Comparison of ENCODE assay signal across 5 worm cellular contexts in the genomic region with DNA sequence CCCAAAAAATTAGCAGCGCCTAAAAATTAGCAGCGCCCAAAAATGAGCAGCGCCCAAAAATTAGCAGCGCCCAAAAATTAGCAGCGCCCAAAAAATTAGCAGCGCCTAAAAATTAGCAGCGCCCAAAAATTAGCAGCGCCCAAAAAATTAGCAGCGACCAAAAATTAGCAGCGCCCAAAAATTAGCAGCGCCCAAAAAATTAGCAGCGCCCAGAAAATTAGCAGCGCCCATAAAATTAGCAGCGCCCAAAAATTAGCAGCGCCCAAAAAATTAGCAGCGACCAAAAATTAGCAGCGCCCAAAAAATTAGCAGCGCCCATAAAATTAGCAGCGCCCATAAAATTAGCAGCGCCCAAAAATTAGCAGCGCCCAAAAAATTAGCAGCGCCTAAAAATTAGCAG.
TF ChIP-seq lines count a peak whose summit lies in the region.
"Not testable (repeated sequence)": the region's sequence is repeated elsewhere in the genome, so short reads cannot be mapped to it uniquely, and the experiment has no call there.

No protein-coding gene starts in this region.

TF ChIP-seq in whole organism, L1 larva, 84 proteins besides CTCF, POLR2A, EP300 and RAD21:
- peak; percentile 23 for TF ChIP-seq nhr-19 (GFP tag; conservative IDR thresholded peaks at IDR 0.05; lab: Robert Waterston, UW)

TF ChIP-seq in whole organism, L4 larva, 104 proteins besides CTCF, POLR2A, EP300 and RAD21:
- TF ChIP-seq snpc-1.2 (GFP tag; IDR thresholded peaks at IDR 0.05; lab: Robert Waterston, UW), result 0 out of 2 replicates have a peak, but pooled peaks have one; percentile 6
- peak; percentile 43; the same call in 1 of the 2 replicates for TF ChIP-seq D1046.2 (GFP tag; IDR thresholded peaks at IDR 0.05; lab: Robert Waterston, UW)
- peak; percentile 45; the same call in 1 of the 2 replicates for TF ChIP-seq pha-4 (GFP tag; IDR thresholded peaks at IDR 0.05; lab: Robert Waterston, UW)
- TF ChIP-seq pha-4 (tag; optimal IDR thresholded peaks at IDR 0.05; lab: Kevin White, UChicago), result not testable (repeated sequence)
- TF ChIP-seq lim-7 (GFP tag; IDR thresholded peaks at IDR 0.05; lab: Robert Waterston, UW), result 0 out of 2 replicates have a peak, but pooled peaks have one; percentile 27
- peak; percentile 45; the same call in 1 of the 2 replicates for TF ChIP-seq Y48G9A.11 (GFP tag; IDR thresholded peaks at IDR 0.05; lab: Robert Waterston, UW)
- TF ChIP-seq egl-43 (GFP tag; IDR thresholded peaks at IDR 0.05; lab: Robert Waterston, UW), result 0 out of 2 replicates have a peak, but pooled peaks have one; percentile 48
- 0 out of 2 replicates have a peak, but pooled peaks have one; percentile 6 for TF ChIP-seq ctbp-1 (GFP tag; IDR thresholded peaks at IDR 0.05; lab: Robert Waterston, UW)
- 0 out of 4 replicates have a peak, but pooled peaks of 1 of the 2 experiments have one; percentile 45 for TF ChIP-seq madf-5 (GFP tag; IDR thresholded peaks at IDR 0.05; lab: Robert Waterston, UW)
- TF ChIP-seq zfp-3 (GFP tag; conservative IDR thresholded peaks at IDR 0.05; lab: Robert Waterston, UW), result 0 out of 2 replicates have a peak, but pooled peaks have one; percentile 45
- peak; percentile 33; the same call in 1 of the 2 replicates for TF ChIP-seq lin-38 (GFP tag; IDR thresholded peaks at IDR 0.05; lab: Robert Waterston, UW)
- TF ChIP-seq dmd-8 (GFP tag; IDR thresholded peaks at IDR 0.05; lab: Robert Waterston, UW), result 0 out of 2 replicates have a peak, but pooled peaks have one; percentile 16
- peak; percentile 58; the same call in 1 of the 2 replicates for TF ChIP-seq F26F4.8 (GFP tag; conservative IDR thresholded peaks at IDR 0.05; lab: Robert Waterston, UW)

TF ChIP-seq in whole organism, late embryonic, 69 proteins besides CTCF, POLR2A, EP300 and RAD21:
- TF ChIP-seq ceh-45 (GFP tag; IDR thresholded peaks at IDR 0.05; lab: Robert Waterston, UW), result peak; percentile 33; the same call in 1 of the 2 replicates

TF ChIP-seq in whole organism, midembryonic, 9 proteins besides CTCF, POLR2A, EP300 and RAD21:
- TF ChIP-seq ztf-23 (GFP tag; IDR thresholded peaks at IDR 0.05; lab: Robert Waterston, UW) (peak; percentile 72), klf-2 (GFP tag; conservative IDR thresholded peaks at IDR 0.05; lab: Robert Waterston, UW) (0 out of 2 replicates have a peak, but pooled peaks have one; percentile 31), tab-1 (GFP tag; IDR thresholded peaks at IDR 0.05; lab: Robert Waterston, UW) (0 out of 2 replicates have a peak, but pooled peaks have one; percentile 55)

TF ChIP-seq in whole organism, young adult, 124 proteins besides CTCF, POLR2A, EP300 and RAD21:
- peak; percentile 62; the same call in 1 of the 2 replicates for TF ChIP-seq aptf-3 (GFP tag; IDR thresholded peaks at IDR 0.05; lab: Robert Waterston, UW)
- TF ChIP-seq nhr-120 (GFP tag; IDR thresholded peaks at IDR 0.05; lab: Robert Waterston, UW), result 0 out of 2 replicates have a peak, but pooled peaks have one; percentile 11
- 0 out of 2 replicates have a peak, but pooled peaks have one; percentile 39 for TF ChIP-seq Y53G8AR.9 (GFP tag; conservative IDR thresholded peaks at IDR 0.05; lab: Robert Waterston, UW)
- peak; percentile 41 for TF ChIP-seq egrh-3 (GFP tag; IDR thresholded peaks at IDR 0.05; lab: Robert Waterston, UW)
- TF ChIP-seq D2030.7 (GFP tag; IDR thresholded peaks at IDR 0.05; lab: Robert Waterston, UW), result 0 out of 2 replicates have a peak, but pooled peaks have one; percentile 8
- TF ChIP-seq C17E4.6 (GFP tag; IDR thresholded peaks at IDR 0.05; lab: Robert Waterston, UW), result peak; percentile 46; the same call in 1 of the 2 replicates
- TF ChIP-seq bed-2 (GFP tag; IDR thresholded peaks at IDR 0.05; lab: Robert Waterston, UW), result 0 out of 2 replicates have a peak, but pooled peaks have one; percentile 13
